Fruit fly (Drosophila melanogaster): ENCODE measurements around the gene InR.

InR gene

DNA sequence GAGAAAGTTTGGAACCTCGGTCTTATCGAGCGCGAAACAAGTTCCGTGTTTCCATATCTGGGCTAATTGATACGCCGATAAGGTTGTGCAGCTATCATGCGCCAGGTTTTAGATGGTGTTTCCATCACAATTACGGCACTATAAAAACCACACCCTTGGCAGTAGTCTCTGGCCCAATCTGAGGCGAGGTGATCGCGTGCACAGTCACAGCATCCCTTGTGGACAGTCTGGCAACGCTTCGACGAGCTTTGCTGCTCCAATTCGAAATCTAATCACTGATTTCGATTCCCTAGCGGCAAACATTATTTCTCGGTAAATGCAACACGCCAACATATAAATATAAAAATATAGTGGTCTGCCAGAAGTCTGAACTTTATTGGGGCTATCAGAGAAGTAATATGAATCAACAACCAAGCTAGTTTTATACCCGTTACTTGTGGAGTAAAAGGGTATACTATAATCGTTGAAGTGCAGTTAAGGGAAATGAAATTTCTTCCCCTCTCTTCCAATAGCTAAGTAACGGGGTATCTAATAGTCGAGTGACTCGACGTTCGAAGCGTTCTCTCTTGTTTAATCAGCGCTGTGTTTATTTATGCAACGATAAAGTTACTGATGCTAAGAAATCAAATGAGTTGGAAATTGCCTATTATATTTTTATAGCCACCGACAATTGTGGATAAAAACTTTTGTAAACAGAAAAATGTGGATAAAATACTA is 39.8 kb upstream of the InR start:
- TF ChIP-seq Snoo (tag; optimal IDR thresholded peaks at IDR 0.05) (no peak), EcR (GFP tag; optimal IDR thresholded peaks at IDR 0.05) (peak; percentile 45), fd96Ca (GFP tag; IDR thresholded peaks at IDR 0.05) (no peak), CG8301 (tag; optimal IDR thresholded peaks at IDR 0.05) (no peak), CG12605 (GFP tag; IDR thresholded peaks at IDR 0.05) (no peak), CG32121 (GFP tag; IDR thresholded peaks at IDR 0.05) (no peak), Pif1B (GFP tag; optimal IDR thresholded peaks at IDR 0.05) (no peak), CG13204 (GFP tag; optimal IDR thresholded peaks at IDR 0.05) (no peak), CG15710 (tag; optimal IDR thresholded peaks at IDR 0.05) (no peak)

DNA sequence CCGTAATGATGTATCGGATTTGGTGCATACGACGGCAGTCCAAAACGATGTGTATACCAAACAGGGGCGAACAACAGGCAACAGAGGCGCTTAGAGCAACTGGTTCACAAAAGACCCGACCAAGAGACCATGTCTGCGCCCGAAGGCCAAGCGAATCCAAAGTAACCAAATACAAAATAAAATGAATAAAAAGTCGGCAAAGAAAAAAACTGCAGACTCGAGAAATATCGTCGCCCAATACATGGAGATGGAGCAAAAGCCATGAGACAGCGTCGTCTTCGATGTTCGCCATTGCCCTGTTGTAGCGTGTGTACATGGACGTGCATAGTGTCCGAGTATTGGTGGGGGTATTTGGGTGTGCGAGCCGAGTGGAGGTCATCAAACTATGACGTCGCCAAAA is 39.2 kb upstream of the InR start:
- TF ChIP-seq Ets98B (GFP tag; IDR thresholded peaks at IDR 0.05) (no peak), EcR (GFP tag; optimal IDR thresholded peaks at IDR 0.05) (peak; percentile 83), CG13204 (GFP tag; optimal IDR thresholded peaks at IDR 0.05) (peak; percentile 18)

DNA sequence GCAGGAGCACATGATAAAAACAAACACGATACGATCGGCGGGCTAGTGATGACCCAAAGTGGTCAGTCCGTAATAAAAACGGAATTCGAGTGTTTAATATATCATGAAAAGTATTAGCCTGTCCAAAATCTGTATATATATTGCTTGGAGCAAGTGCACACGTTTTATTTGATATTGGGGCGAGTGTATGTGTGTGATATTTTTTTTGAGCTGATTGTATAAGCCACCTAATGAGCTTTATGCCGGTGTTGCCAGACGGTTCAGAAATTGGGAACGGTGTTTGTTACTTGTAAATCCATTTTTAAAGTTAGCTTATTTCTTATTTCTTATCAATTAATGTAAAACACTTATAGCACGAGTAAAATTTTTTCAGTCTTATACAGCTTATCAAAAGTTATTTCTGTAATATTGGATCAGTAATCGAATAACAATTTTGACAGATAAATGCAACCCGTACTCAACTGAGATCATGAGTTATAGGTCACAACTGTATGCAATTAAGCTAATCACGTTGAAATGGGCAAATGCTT is 38.4 kb upstream of the InR start:
- TF ChIP-seq fd96Ca (GFP tag; IDR thresholded peaks at IDR 0.05), result no peak; the same call in 2 of the 3 replicates
- no peak for TF ChIP-seq CG10348 (GFP tag; IDR thresholded peaks at IDR 0.05)
- TF ChIP-seq CG8159 (tag; optimal IDR thresholded peaks at IDR 0.05), result no peak
- TF ChIP-seq CG12605 (GFP tag; IDR thresholded peaks at IDR 0.05), result no peak
- no peak for TF ChIP-seq CG15710 (tag; optimal IDR thresholded peaks at IDR 0.05)
- no peak for TF ChIP-seq CG13204 (GFP tag; optimal IDR thresholded peaks at IDR 0.05)
- TF ChIP-seq D1 (tag; optimal IDR thresholded peaks at IDR 0.05), result no peak
- TF ChIP-seq Ets98B (GFP tag; IDR thresholded peaks at IDR 0.05), result no peak
- TF ChIP-seq CG17806 (tag; optimal IDR thresholded peaks at IDR 0.05), result no peak
- TF ChIP-seq CG8301 (tag; optimal IDR thresholded peaks at IDR 0.05), result no peak
- TF ChIP-seq Pif1A (GFP tag; optimal IDR thresholded peaks at IDR 0.05), result no peak
- TF ChIP-seq rn (GFP tag; IDR thresholded peaks at IDR 0.05), result no peak
- no peak for TF ChIP-seq CG4496 (GFP tag; IDR thresholded peaks at IDR 0.05)

DNA sequence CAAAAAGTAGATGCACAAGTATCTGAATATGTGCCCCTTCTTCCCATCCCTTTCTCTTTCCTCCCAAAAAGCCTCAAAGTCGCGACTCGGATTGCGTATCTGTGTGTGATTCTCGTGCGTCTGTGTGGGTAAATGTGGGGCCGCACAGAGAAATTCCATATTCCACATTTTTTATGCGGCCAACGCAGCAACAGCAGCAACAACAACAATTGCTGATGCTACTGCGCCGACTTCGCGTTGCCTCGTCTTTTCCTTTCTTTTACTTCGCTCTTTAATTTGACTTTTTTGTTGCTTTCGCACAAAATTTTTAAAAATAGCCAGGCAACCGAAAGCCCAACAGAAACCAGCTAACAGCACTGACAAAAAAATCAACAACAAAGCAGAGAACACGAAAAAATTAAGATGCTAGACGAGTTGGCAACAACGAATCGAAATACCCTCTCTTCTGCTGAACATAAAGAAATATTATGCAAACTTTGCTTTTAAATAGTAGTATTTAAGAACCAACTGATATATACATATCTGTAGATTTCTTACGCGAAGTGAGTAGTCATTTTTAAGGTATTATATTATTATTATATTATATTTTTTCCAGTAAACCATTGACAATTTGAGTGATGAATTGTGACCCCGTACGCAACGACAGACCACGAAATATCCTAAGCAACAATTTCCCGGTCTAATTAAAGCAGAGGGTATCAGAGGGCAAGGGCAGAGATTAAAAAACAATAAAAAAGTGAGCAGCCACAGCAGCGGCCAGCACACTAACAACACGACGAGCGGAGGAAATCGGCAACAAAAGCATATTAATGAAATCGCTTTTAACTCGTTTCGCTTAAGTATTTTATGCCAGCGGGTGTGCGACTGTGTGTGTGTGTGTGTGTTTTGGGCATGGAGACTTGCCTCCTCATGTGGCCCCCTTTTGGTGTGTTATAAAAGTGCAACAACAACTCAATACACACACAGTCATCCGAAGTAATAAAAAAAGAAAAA is 37.7 kb upstream of the InR start:
- TF ChIP-seq Snoo (tag; optimal IDR thresholded peaks at IDR 0.05) (peak; percentile 57), CG15710 (tag; optimal IDR thresholded peaks at IDR 0.05) (peak; percentile 52), CG13204 (GFP tag; optimal IDR thresholded peaks at IDR 0.05) (peak; percentile 48), Ets98B (GFP tag; IDR thresholded peaks at IDR 0.05) (peak; percentile 40; the same call in 1 of the 2 replicates), D1 (tag; optimal IDR thresholded peaks at IDR 0.05) (peak; percentile 37), CG17806 (tag; optimal IDR thresholded peaks at IDR 0.05) (peak; percentile 56), Pif1B (GFP tag; optimal IDR thresholded peaks at IDR 0.05) (peak; percentile 61), CG8159 (tag; optimal IDR thresholded peaks at IDR 0.05) (peak; percentile 79), CG34367 (tag; optimal IDR thresholded peaks at IDR 0.05) (peak; percentile 34), CG32121 (GFP tag; IDR thresholded peaks at IDR 0.05) (peak; percentile 33; the same call in 1 of the 2 replicates), CG8301 (tag; optimal IDR thresholded peaks at IDR 0.05) (peak; percentile 56), fd96Ca (GFP tag; IDR thresholded peaks at IDR 0.05) (peak; percentile 46; the same call in 2 of the 3 replicates), CG9948 (tag; optimal IDR thresholded peaks at IDR 0.05) (peak; percentile 66), EcR (GFP tag; optimal IDR thresholded peaks at IDR 0.05) (peak; percentile 34), CG14655 (GFP tag; optimal IDR thresholded peaks at IDR 0.05) (peak; percentile 77), Pif1A (GFP tag; optimal IDR thresholded peaks at IDR 0.05) (peak; percentile 24), CG12605 (GFP tag; IDR thresholded peaks at IDR 0.05) (peak; percentile 40; the same call in 1 of the 2 replicates), rn (GFP tag; IDR thresholded peaks at IDR 0.05) (peak; percentile 17; the same call in 1 of the 2 replicates), gl (tag; optimal IDR thresholded peaks at IDR 0.05) (peak; percentile 44), CG4496 (GFP tag; IDR thresholded peaks at IDR 0.05) (peak; percentile 58; the same call in 2 of the 3 replicates), CG10348 (GFP tag; IDR thresholded peaks at IDR 0.05) (no peak)

DNA sequence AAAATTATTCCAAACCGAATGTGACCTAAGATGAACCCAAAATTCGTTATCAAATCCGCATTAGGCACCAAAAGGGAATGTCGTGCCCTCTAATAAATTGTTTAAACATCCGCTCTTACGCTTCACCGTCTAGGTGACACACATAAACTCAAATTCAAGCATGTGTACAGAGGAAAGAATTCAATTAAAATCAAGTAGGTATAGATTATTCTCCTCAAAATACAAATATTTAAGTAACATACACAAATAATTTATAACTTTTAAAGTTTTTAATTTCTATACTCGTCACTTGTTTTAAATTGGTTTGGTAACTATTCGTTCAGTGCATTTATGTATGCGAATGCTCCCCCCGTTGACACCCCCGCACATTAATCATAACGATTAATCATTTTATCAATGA is 36.3 kb upstream of the InR start:
- TF ChIP-seq CG34367 (tag; optimal IDR thresholded peaks at IDR 0.05) (no peak), CG32121 (GFP tag; IDR thresholded peaks at IDR 0.05) (peak; percentile 24; the same call in 1 of the 2 replicates), CG14655 (GFP tag; optimal IDR thresholded peaks at IDR 0.05) (no peak), CG17806 (tag; optimal IDR thresholded peaks at IDR 0.05) (peak; percentile 6), CG8301 (tag; optimal IDR thresholded peaks at IDR 0.05) (no peak), Ets98B (GFP tag; IDR thresholded peaks at IDR 0.05) (no peak), CG12605 (GFP tag; IDR thresholded peaks at IDR 0.05) (no peak), rn (GFP tag; IDR thresholded peaks at IDR 0.05) (no peak)

DNA sequence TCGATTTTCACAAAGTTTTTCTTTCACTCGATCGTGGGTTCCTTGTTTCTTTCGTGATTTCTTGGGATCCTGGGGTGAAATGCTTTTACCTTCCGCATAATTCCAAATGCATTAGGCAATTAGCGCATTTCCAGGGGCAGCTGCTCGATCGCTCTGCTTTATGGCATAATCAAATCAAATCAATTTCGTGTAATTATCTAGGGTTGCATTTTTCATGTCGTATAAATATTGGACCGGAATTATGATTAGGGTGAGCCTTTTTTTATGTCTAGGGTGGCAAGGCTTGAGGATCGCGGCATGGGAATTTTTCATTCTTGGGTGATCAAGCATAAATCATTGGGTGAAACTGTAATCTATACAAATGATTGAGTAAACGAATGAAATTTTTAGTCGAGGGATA is 35.6 kb upstream of the InR start:
- TF ChIP-seq CG9948 (tag; optimal IDR thresholded peaks at IDR 0.05) (no peak), CG32121 (GFP tag; IDR thresholded peaks at IDR 0.05) (no peak), Ets98B (GFP tag; IDR thresholded peaks at IDR 0.05) (no peak), CG8159 (tag; optimal IDR thresholded peaks at IDR 0.05) (peak; percentile 61), CG8301 (tag; optimal IDR thresholded peaks at IDR 0.05) (no peak), CG13204 (GFP tag; optimal IDR thresholded peaks at IDR 0.05) (no peak), CG14655 (GFP tag; optimal IDR thresholded peaks at IDR 0.05) (no peak), D1 (tag; optimal IDR thresholded peaks at IDR 0.05) (no peak)

Data from whole organism, pupa.